Worm (Caenorhabditis elegans) whole organism, mixed stage, embryonic: Measurements from ENCODE around the gene ZC155.4.

Experiments used
- cnd-1 ChIP-seq: fragments of 200-800 bp; sonication (Bioruptor generic); optimal IDR thresholded peaks from 2 replicates; lab custom pipeline; 2018; ENCODE audit warnings: mild to moderate bottlenecking, missing genetic modification characterization, missing compliant biosample characterization
- elt-1 ChIP-seq: sonication (generic microtip); optimal IDR thresholded peaks from 2 replicates; lab custom pipeline; 2017; ENCODE audit warnings: missing genetic modification characterization, mild to moderate bottlenecking, missing compliant biosample characterization, antibody characterized with exemption, moderate library complexity, borderline replicate concordance; ENCODE audit not compliant: insufficient read depth
- unc-39 ChIP-seq: fragments of 150-350 bp; optimal IDR thresholded peaks from 2 replicates; lab custom pipeline; 2014; ENCODE audit warnings: missing biosample characterization, missing genetic modification characterization
- ztf-11 ChIP-seq: fragments of 150-350 bp; optimal IDR thresholded peaks from 2 replicates; lab custom pipeline; 2014; ENCODE audit warnings: missing biosample characterization, missing genetic modification characterization

DNA sequence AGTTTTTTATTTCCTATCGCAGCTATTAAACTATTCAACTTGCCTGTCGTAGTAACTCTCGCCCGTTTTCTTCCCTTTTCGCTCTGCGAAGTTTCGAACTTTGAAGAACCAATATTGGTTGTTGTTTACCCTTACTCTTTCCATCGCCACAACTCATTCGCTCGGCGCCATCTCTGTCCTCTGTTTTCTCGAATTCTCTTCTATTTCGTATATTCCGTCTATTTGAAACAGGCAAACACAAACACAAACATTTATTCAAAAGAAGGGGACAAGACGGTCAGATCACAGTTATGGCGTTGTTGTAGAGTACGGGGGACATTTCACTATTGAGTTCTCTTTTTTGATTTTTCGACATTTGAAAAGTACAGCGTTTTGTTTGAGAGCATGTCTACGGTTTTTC is 7.5 kb upstream of the ZC155.4 start:
- TF ChIP-seq ztf-11 (tag; lab: Kevin White, UChicago) (no peak), unc-39 (tag; lab: Kevin White, UChicago) (no peak), elt-1 (tag; lab: Kevin White, UChicago) (no peak), cnd-1 (tag; lab: Kevin White, UChicago) (no peak)
